Worm (Caenorhabditis elegans): Measurements from ENCODE around the gene paqr-1.

ce11 chrIV:6522305-6522917 is 32.8 kb downstream of the paqr-1 start, which contains the start of gene ddi-1:
- TF ChIP-seq hnd-1 (tag; optimal IDR thresholded peaks at IDR 0.05) (no peak), B0310.2 (tag; optimal IDR thresholded peaks at IDR 0.05) (no peak), ama-1 (optimal IDR thresholded peaks at IDR 0.05) (no peak), ceh-13 (GFP tag; optimal IDR thresholded peaks at IDR 0.05) (no peak), aly-1 (tag; optimal IDR thresholded peaks at IDR 0.05) (no peak)
